5 fruit fly cellular contexts compared by ENCODE assay signal in genomic region chr3L:8296941-8297340, dm6.
TF ChIP-seq lines count a peak whose summit lies in the region.

Rab19 (plus strand) TSS chr3L:8297018.

- TF ChIP-seq CTCF in whole organism, embryonic (GFP tag; optimal IDR thresholded peaks at IDR 0.05; lab: Kevin White, UChicago): no peak

TF ChIP-seq in whole organism, adult, 20 proteins besides CTCF, POLR2A, EP300 and RAD21:
- TF ChIP-seq toe (GFP tag; optimal IDR thresholded peaks at IDR 0.05; lab: Kevin White, UChicago) (no peak), ovo (GFP tag; optimal IDR thresholded peaks at IDR 0.05; lab: Kevin White, UChicago) (no peak), CG7045 (GFP tag; optimal IDR thresholded peaks at IDR 0.05; lab: Kevin White, UChicago) (no peak), CG11617 (GFP tag; optimal IDR thresholded peaks at IDR 0.05; lab: Kevin White, UChicago) (no peak), kay (GFP tag; lab: Kevin White, UChicago; ENCODE audit: borderline replicate concordance) (peak; percentile 96), cic (GFP tag; optimal IDR thresholded peaks at IDR 0.05; lab: Kevin White, UChicago) (no peak), tj (GFP tag; optimal IDR thresholded peaks at IDR 0.05; lab: Kevin White, UChicago) (no peak), CG33017 (tag; optimal IDR thresholded peaks at IDR 0.05; lab: Kevin White, UChicago) (no peak), pad (GFP tag; optimal IDR thresholded peaks at IDR 0.05; lab: Kevin White, UChicago) (no peak), Clk (GFP tag; optimal IDR thresholded peaks at IDR 0.05; lab: Kevin White, UChicago) (no peak), cnc (optimal IDR thresholded peaks at IDR 0.05; lab: Kevin White, UChicago) (no peak), bab1 (GFP tag; optimal IDR thresholded peaks at IDR 0.05; lab: Kevin White, UChicago) (peak; percentile 0), Hr96 (GFP tag; optimal IDR thresholded peaks at IDR 0.05; lab: Kevin White, UChicago) (no peak), CG12768 (GFP tag; optimal IDR thresholded peaks at IDR 0.05; lab: Kevin White, UChicago) (no peak), CG5204 (GFP tag; optimal IDR thresholded peaks at IDR 0.05; lab: Kevin White, UChicago) (no peak), CG1620 (GFP tag; optimal IDR thresholded peaks at IDR 0.05; lab: Kevin White, UChicago) (no peak)

TF ChIP-seq in whole organism, embryonic, 481 proteins besides CTCF, POLR2A, EP300 and RAD21 (continues in another document):
- TF ChIP-seq Max (GFP tag; optimal IDR thresholded peaks at IDR 0.05; lab: Kevin White, UChicago): no peak
- no peak for TF ChIP-seq da (GFP tag; optimal IDR thresholded peaks at IDR 0.05; lab: Kevin White, UChicago)
- no peak for TF ChIP-seq NFAT (GFP tag; IDR thresholded peaks at IDR 0.05; lab: Robert Waterston, UW)
- no peak for TF ChIP-seq Pdp1 (GFP tag; optimal IDR thresholded peaks at IDR 0.05; lab: Kevin White, UChicago)
- no peak for TF ChIP-seq Ravus (GFP tag; IDR thresholded peaks at IDR 0.05; lab: Robert Waterston, UW)
- no peak for TF ChIP-seq CG2875 (GFP tag; optimal IDR thresholded peaks at IDR 0.05; lab: Kevin White, UChicago)
- no peak for TF ChIP-seq bab2 (GFP tag; optimal IDR thresholded peaks at IDR 0.05; lab: Kevin White, UChicago)
- no peak for TF ChIP-seq CG7271 (tag; optimal IDR thresholded peaks at IDR 0.05; lab: Kevin White, UChicago)
- TF ChIP-seq CG13775 (GFP tag; optimal IDR thresholded peaks at IDR 0.05; lab: Kevin White, UChicago): no peak
- peak; percentile 76 for TF ChIP-seq inv (GFP tag; IDR thresholded peaks at IDR 0.05; lab: Robert Waterston, UW; ENCODE audit: partially characterized antibody)
- peak; percentile 87 for TF ChIP-seq knrl (GFP tag; IDR thresholded peaks at IDR 0.05; lab: Robert Waterston, UW; ENCODE audit: partially characterized antibody)
- peak; percentile 59; the same call in 1 of the 2 replicates for TF ChIP-seq MBD-R2 (GFP tag; IDR thresholded peaks at IDR 0.05; lab: Robert Waterston, UW)
- no peak for TF ChIP-seq TFAM (GFP tag; optimal IDR thresholded peaks at IDR 0.05; lab: Kevin White, UChicago)
- TF ChIP-seq BEAF-32 (GFP tag; optimal IDR thresholded peaks at IDR 0.05; lab: Kevin White, UChicago): peak; percentile 86
- TF ChIP-seq E2f2 (GFP tag; IDR thresholded peaks at IDR 0.05; lab: Robert Waterston, UW): peak; percentile 48; the same call in 1 of the 2 replicates
- no peak for TF ChIP-seq CG9609 (GFP tag; optimal IDR thresholded peaks at IDR 0.05; lab: Kevin White, UChicago)
- no peak for TF ChIP-seq lilli (GFP tag; optimal IDR thresholded peaks at IDR 0.05; lab: Kevin White, UChicago)
- peak; percentile 86 for TF ChIP-seq CG16813 (GFP tag; IDR thresholded peaks at IDR 0.05; lab: Robert Waterston, UW; ENCODE audit: partially characterized antibody)
- TF ChIP-seq amos (GFP tag; IDR thresholded peaks at IDR 0.05; lab: Robert Waterston, UW; ENCODE audit: partially characterized antibody): peak; percentile 79

TF ChIP-seq in whole organism, prepupa, 60 proteins besides CTCF, POLR2A, EP300 and RAD21:
- TF ChIP-seq CG6808 (GFP tag; optimal IDR thresholded peaks at IDR 0.05; lab: Kevin White, UChicago): no peak
- peak; percentile 69 for TF ChIP-seq dsx (GFP tag; optimal IDR thresholded peaks at IDR 0.05; lab: Kevin White, UChicago; ENCODE audit: poor library complexity, severe bottlenecking)
- TF ChIP-seq CG6854 (GFP tag; optimal IDR thresholded peaks at IDR 0.05; lab: Kevin White, UChicago): no peak
- peak; percentile 43 for TF ChIP-seq Eip78C (GFP tag; lab: Kevin White, UChicago)
- no peak for TF ChIP-seq CG34406 (GFP tag; optimal IDR thresholded peaks at IDR 0.05; lab: Kevin White, UChicago)
- TF ChIP-seq svp (GFP tag; lab: Kevin White, UChicago): peak; percentile 92
- TF ChIP-seq fkh (GFP tag; optimal IDR thresholded peaks at IDR 0.05; lab: Kevin White, UChicago): peak; percentile 33
- no peak for TF ChIP-seq CG11762 (GFP tag; optimal IDR thresholded peaks at IDR 0.05; lab: Kevin White, UChicago; ENCODE audit: insufficient read depth)
- peak; percentile 60 for TF ChIP-seq Blimp-1 (GFP tag; optimal IDR thresholded peaks at IDR 0.05; lab: Kevin White, UChicago)
- TF ChIP-seq Sox14 (GFP tag; optimal IDR thresholded peaks at IDR 0.05; lab: Kevin White, UChicago): no peak

TF ChIP-seq in whole organism, pupa, 21 proteins besides CTCF, POLR2A, EP300 and RAD21:
- TF ChIP-seq Pif1B (GFP tag; optimal IDR thresholded peaks at IDR 0.05; lab: Kevin White, UChicago): no peak
- no peak for TF ChIP-seq CG10348 (GFP tag; IDR thresholded peaks at IDR 0.05; lab: Robert Waterston, UW)
- no peak for TF ChIP-seq fd96Ca (GFP tag; IDR thresholded peaks at IDR 0.05; lab: Robert Waterston, UW)
- no peak for TF ChIP-seq CG8159 (tag; optimal IDR thresholded peaks at IDR 0.05; lab: Kevin White, UChicago)
- peak; percentile 46 for TF ChIP-seq EcR (GFP tag; optimal IDR thresholded peaks at IDR 0.05; lab: Kevin White, UChicago)
- TF ChIP-seq Pif1A (GFP tag; optimal IDR thresholded peaks at IDR 0.05; lab: Kevin White, UChicago): no peak
- no peak for TF ChIP-seq Ets98B (GFP tag; IDR thresholded peaks at IDR 0.05; lab: Robert Waterston, UW)

TF ChIP-seq in whole organism, wandering third instar larva, 38 proteins besides CTCF, POLR2A, EP300 and RAD21:
- TF ChIP-seq Hr78 (GFP tag; optimal IDR thresholded peaks at IDR 0.05; lab: Kevin White, UChicago) (peak; percentile 40), Vsx2 (GFP tag; optimal IDR thresholded peaks at IDR 0.05; lab: Kevin White, UChicago; ENCODE audit: partially characterized antibody) (no peak), Dfd (GFP tag; optimal IDR thresholded peaks at IDR 0.05; lab: Kevin White, UChicago) (no peak), sv (GFP tag; optimal IDR thresholded peaks at IDR 0.05; lab: Kevin White, UChicago) (no peak), N (GFP tag; optimal IDR thresholded peaks at IDR 0.05; lab: Kevin White, UChicago) (no peak), brk (GFP tag; optimal IDR thresholded peaks at IDR 0.05; lab: Kevin White, UChicago) (peak; percentile 18), dmrt93B (GFP tag; optimal IDR thresholded peaks at IDR 0.05; lab: Kevin White, UChicago) (no peak), Abd-B (GFP tag; optimal IDR thresholded peaks at IDR 0.05; lab: Kevin White, UChicago) (no peak), woc (GFP tag; optimal IDR thresholded peaks at IDR 0.05; lab: Kevin White, UChicago) (no peak), Hnf4 (GFP tag; optimal IDR thresholded peaks at IDR 0.05; lab: Kevin White, UChicago) (no peak), rgr (GFP tag; optimal IDR thresholded peaks at IDR 0.05; lab: Kevin White, UChicago) (no peak), fru (GFP tag; optimal IDR thresholded peaks at IDR 0.05; lab: Kevin White, UChicago) (no peak), tai (GFP tag; optimal IDR thresholded peaks at IDR 0.05; lab: Kevin White, UChicago) (no peak), ey (GFP tag; optimal IDR thresholded peaks at IDR 0.05; lab: Kevin White, UChicago) (no peak), CrebA (GFP tag; optimal IDR thresholded peaks at IDR 0.05; lab: Kevin White, UChicago; ENCODE audit: borderline replicate concordance) (no peak)
